Worm (Caenorhabditis elegans) whole organism, L1 larva: ENCODE measurements around the gene nhr-115.

Source experiments
- aha-1 ChIP-seq: fragments of 150-350 bp; optimal IDR thresholded peaks from 2 replicates; lab custom pipeline; 2014; ENCODE audit warnings: missing biosample characterization, missing genetic modification characterization
- lin-39 ChIP-seq: fragments of 150-350 bp; optimal IDR thresholded peaks from 2 replicates; lab custom pipeline; 2014; ENCODE audit warnings: missing biosample characterization, missing genetic modification reagents, missing genetic modification characterization
- mep-1 ChIP-seq: fragments of 150-350 bp; optimal IDR thresholded peaks from 2 replicates; lab custom pipeline; 2014; ENCODE audit warnings: missing biosample characterization, missing genetic modification characterization
- nhr-77 ChIP-seq: fragments of 150-350 bp; optimal IDR thresholded peaks from 2 replicates; lab custom pipeline; 2014; ENCODE audit warnings: missing biosample characterization, missing genetic modification characterization
- sptf-1 ChIP-seq: fragments of 150-350 bp; optimal IDR thresholded peaks from 2 replicates; lab custom pipeline; 2014; ENCODE audit warnings: missing biosample characterization, missing genetic modification characterization
- unc-98 ChIP-seq: fragments of 200-800 bp; sonication (Bioruptor generic); IDR thresholded peaks from 2 replicates; pipeline ENCODE4 v1.3.6; 2022; ENCODE audit warnings: missing genetic modification characterization, missing compliant biosample characterization

DNA sequence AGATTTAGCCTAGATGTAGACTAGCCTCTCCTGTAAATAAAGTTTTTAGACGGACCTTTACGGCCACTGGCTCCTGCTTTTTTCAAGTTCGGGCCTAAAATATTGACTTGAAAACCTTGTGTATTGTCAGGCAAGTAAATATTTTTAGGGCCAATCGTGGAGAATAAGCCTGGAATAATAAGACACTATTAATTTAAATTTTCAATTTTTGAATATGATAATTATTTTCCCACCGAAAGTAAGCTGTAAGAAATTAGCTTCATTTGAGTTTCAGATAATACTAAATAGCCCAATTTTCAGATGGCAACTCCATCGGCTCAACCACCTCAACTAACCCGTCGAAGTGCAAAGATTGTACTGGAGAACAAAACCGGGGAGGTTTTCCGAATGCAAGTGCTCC is 34.0 kb downstream of the nhr-115 start, which contains the start of gene pud-4:
- no peak for TF ChIP-seq sptf-1 (tag; lab: Kevin White, UChicago)
- TF ChIP-seq unc-98 (GFP tag; lab: Robert Waterston, UW): no peak
- TF ChIP-seq nhr-77: no peak
- no peak for TF ChIP-seq lin-39 (tag; lab: Kevin White, UChicago)
- no peak for TF ChIP-seq mep-1 (tag; lab: Kevin White, UChicago)
- TF ChIP-seq aha-1 (tag; lab: Kevin White, UChicago): no peak
